Worm (Caenorhabditis elegans) whole organism, young adult: ENCODE measurements around the gene sru-1.

Source experiments
- B0019.2 ChIP-seq: fragments of 200-800 bp; sonication (Bioruptor generic); conservative IDR thresholded peaks from 2 replicates; pipeline ENCODE4 v1.3.6; 2022; ENCODE audit warnings: missing genetic modification reagents, missing genetic modification characterization, missing compliant biosample characterization
- C06A6.2 ChIP-seq: fragments of 200-800 bp; sonication (Bioruptor generic); conservative IDR thresholded peaks from 2 replicates; pipeline ENCODE4 v1.3.6; 2022; ENCODE audit warnings: missing genetic modification characterization, missing compliant biosample characterization
- C17E4.6 ChIP-seq: fragments of 200-800 bp; sonication (Bioruptor generic); IDR thresholded peaks from 2 replicates; pipeline ENCODE4 v1.3.6; 2022; ENCODE audit warnings: missing genetic modification reagents, missing genetic modification characterization, missing compliant biosample characterization
- D2030.7 ChIP-seq: fragments of 200-800 bp; sonication (Bioruptor generic); IDR thresholded peaks from 2 replicates; pipeline ENCODE4 v1.3.6; 2022; ENCODE audit warnings: missing genetic modification reagents, missing genetic modification characterization, missing compliant biosample characterization
- F10E7.11 ChIP-seq: sonication (generic microtip); optimal IDR thresholded peaks from 2 replicates; lab custom pipeline; 2017; ENCODE audit warnings: mild to moderate bottlenecking, missing genetic modification characterization, moderate library complexity, missing compliant biosample characterization
- F22D6.2 ChIP-seq: sonication (generic microtip); optimal IDR thresholded peaks from 2 replicates; lab custom pipeline; 2016; ENCODE audit warnings: mild to moderate bottlenecking, missing genetic modification characterization, missing compliant biosample characterization
- F33H1.4 ChIP-seq: fragments of 200-800 bp; sonication (Bioruptor generic); IDR thresholded peaks from 2 replicates; pipeline ENCODE4 v1.3.6; 2022; ENCODE audit warnings: missing genetic modification reagents, missing genetic modification characterization, missing compliant biosample characterization
- F57A8.1 ChIP-seq: fragments of 200-800 bp; sonication (Bioruptor generic); optimal IDR thresholded peaks from 2 replicates; lab custom pipeline; 2018; ENCODE audit warnings: mild to moderate bottlenecking, missing genetic modification characterization, moderate library complexity, missing compliant biosample characterization
- F57C9.4 ChIP-seq: sonication (generic microtip); optimal IDR thresholded peaks from 2 replicates; lab custom pipeline; 2017; ENCODE audit warnings: mild to moderate bottlenecking, missing genetic modification characterization, missing compliant biosample characterization
- T07F8.4 ChIP-seq: sonication (generic microtip); optimal IDR thresholded peaks from 2 replicates; lab custom pipeline; 2016; ENCODE audit warnings: mild to moderate bottlenecking, missing genetic modification characterization, moderate library complexity, missing compliant biosample characterization
- Y53G8AR.9 ChIP-seq: fragments of 200-800 bp; sonication (Bioruptor generic); conservative IDR thresholded peaks from 2 replicates; pipeline ENCODE4 v1.3.6; 2022; ENCODE audit warnings: missing genetic modification reagents, missing genetic modification characterization, missing compliant biosample characterization
- Y67H2A.10 ChIP-seq: fragments of 200-800 bp; sonication (Bioruptor generic); conservative IDR thresholded peaks from 2 replicates; pipeline ENCODE4 v1.3.6; 2022; ENCODE audit warnings: missing genetic modification reagents, missing genetic modification characterization, missing compliant biosample characterization
- Y79H2A.3 ChIP-seq: fragments of 200-800 bp; sonication (Bioruptor generic); conservative IDR thresholded peaks from 2 replicates; pipeline ENCODE4 v1.3.6; 2022; ENCODE audit warnings: missing genetic modification reagents, missing genetic modification characterization, missing compliant biosample characterization
- attf-6 ChIP-seq: fragments of 200-800 bp; sonication (Bioruptor generic); IDR thresholded peaks from 2 replicates; pipeline ENCODE4 v1.3.6; 2022; ENCODE audit warnings: missing genetic modification reagents, missing genetic modification characterization, missing compliant biosample characterization
- bed-1 ChIP-seq: fragments of 200-800 bp; sonication (Bioruptor generic); IDR thresholded peaks from 2 replicates; pipeline ENCODE4 v1.3.6; 2022; ENCODE audit warnings: missing genetic modification reagents, missing genetic modification characterization, missing compliant biosample characterization
- ccch-3 ChIP-seq: fragments of 200-800 bp; sonication (Bioruptor generic); optimal IDR thresholded peaks from 2 replicates; lab custom pipeline; 2018; ENCODE audit warnings: mild to moderate bottlenecking, missing genetic modification characterization, missing compliant biosample characterization
- cebp-2 ChIP-seq: fragments of 200-800 bp; sonication (Bioruptor generic); IDR thresholded peaks from 2 replicates; pipeline ENCODE4 v1.3.6; 2022; ENCODE audit warnings: missing genetic modification characterization, missing compliant biosample characterization
- ceh-27 ChIP-seq: fragments of 200-800 bp; sonication (Bioruptor generic); optimal IDR thresholded peaks from 2 replicates; lab custom pipeline; 2018; ENCODE audit warnings: mild to moderate bottlenecking, missing genetic modification characterization, moderate library complexity, missing compliant biosample characterization
- ceh-40 ChIP-seq: fragments of 200-800 bp; sonication (Bioruptor generic); IDR thresholded peaks from 2 replicates; pipeline ENCODE4 v1.3.6; 2022; ENCODE audit warnings: missing genetic modification characterization, missing compliant biosample characterization
- ceh-91 ChIP-seq: fragments of 200-800 bp; sonication (Bioruptor generic); IDR thresholded peaks from 2 replicates; pipeline ENCODE4 v1.3.6; 2022; ENCODE audit warnings: missing genetic modification reagents, missing genetic modification characterization, missing compliant biosample characterization
- die-1 ChIP-seq: sonication (generic microtip); optimal IDR thresholded peaks from 2 replicates; lab custom pipeline; 2016; ENCODE audit warnings: missing genotype, mild to moderate bottlenecking, missing genetic modification characterization, missing compliant biosample characterization
- ekl-4 ChIP-seq: fragments of 200-800 bp; sonication (Bioruptor generic); IDR thresholded peaks from 2 replicates; pipeline ENCODE4 v1.3.6; 2022; ENCODE audit warnings: missing genetic modification reagents, missing genetic modification characterization, missing compliant biosample characterization
- hmg-1.2 ChIP-seq: fragments of 200-800 bp; sonication (Bioruptor generic); IDR thresholded peaks from 2 replicates; pipeline ENCODE4 v1.3.6; 2022; ENCODE audit warnings: missing genetic modification reagents, missing genetic modification characterization, missing compliant biosample characterization
- let-526 ChIP-seq: fragments of 200-800 bp; sonication (Bioruptor generic); IDR thresholded peaks from 2 replicates; pipeline ENCODE4 v1.3.6; 2022; ENCODE audit warnings: missing genetic modification reagents, missing genetic modification characterization, missing compliant biosample characterization
- let-607 ChIP-seq, 2 experiments: fragments of 200-800 bp in 1 of 2; sonication (Bioruptor generic) in 1 of 2; sonication (generic microtip) in 1 of 2; optimal IDR thresholded peaks; 2 replicates each; lab custom pipeline; 2016 to 2018; ENCODE audit warnings: mild to moderate bottlenecking in 2 of 2, missing compliant biosample characterization in 2 of 2, missing genetic modification characterization in 2 of 2, moderate library complexity in 2 of 2, missing genotype in 1 of 2
- lin-26 ChIP-seq: fragments of 200-800 bp; sonication (Bioruptor generic); IDR thresholded peaks from 2 replicates; pipeline ENCODE4 v1.3.6; 2022; ENCODE audit warnings: missing genetic modification reagents, missing genetic modification characterization, missing compliant biosample characterization
- lin-35 ChIP-seq, 3 experiments: fragments of 150-350 bp in 2 of 3; sonication (generic microtip) in 1 of 3; optimal IDR thresholded peaks; 2 replicates each; lab custom pipeline; 2014 to 2018; ENCODE audit warnings: missing biosample characterization in 3 of 3, missing genetic modification characterization in 3 of 3, missing genetic modification reagents in 3 of 3
- lin-54 ChIP-seq: fragments of 200-800 bp; sonication (Bioruptor generic); optimal IDR thresholded peaks from 2 replicates; lab custom pipeline; 2018; ENCODE audit warnings: mild to moderate bottlenecking, missing genetic modification characterization, missing compliant biosample characterization
- lsl-1 ChIP-seq: fragments of 200-800 bp; sonication (Bioruptor generic); optimal IDR thresholded peaks from 2 replicates; lab custom pipeline; 2018; ENCODE audit warnings: mild to moderate bottlenecking, missing genetic modification characterization, moderate library complexity, missing compliant biosample characterization
- madf-6 ChIP-seq: fragments of 200-800 bp; sonication (Bioruptor generic); IDR thresholded peaks from 2 replicates; pipeline ENCODE4 v1.3.6; 2022; ENCODE audit warnings: missing genetic modification reagents, missing genetic modification characterization, missing compliant biosample characterization
- mcd-1 ChIP-seq: fragments of 200-800 bp; sonication (Bioruptor generic); IDR thresholded peaks from 2 replicates; pipeline ENCODE4 v1.3.6; 2022; ENCODE audit warnings: missing genetic modification reagents, missing genetic modification characterization, missing compliant biosample characterization
- mel-28 ChIP-seq: sonication (generic microtip); optimal IDR thresholded peaks from 2 replicates; lab custom pipeline; 2016; ENCODE audit warnings: borderline replicate concordance, mild to moderate bottlenecking, missing genetic modification characterization, missing compliant biosample characterization
- mes-4 ChIP-seq: sonication (generic microtip); optimal IDR thresholded peaks from 2 replicates; lab custom pipeline; 2016; ENCODE audit warnings: missing genotype, missing genetic modification characterization, missing compliant biosample characterization
- nhr-27 ChIP-seq: fragments of 200-800 bp; sonication (Bioruptor generic); optimal IDR thresholded peaks from 2 replicates; lab custom pipeline; 2018; ENCODE audit warnings: mild to moderate bottlenecking, missing genetic modification characterization, moderate library complexity, missing compliant biosample characterization
- pbrm-1 ChIP-seq: fragments of 200-800 bp; sonication (Bioruptor generic); IDR thresholded peaks from 2 replicates; pipeline ENCODE4 v1.3.6; 2022; ENCODE audit warnings: missing genetic modification reagents, missing genetic modification characterization, missing compliant biosample characterization
- pha-4 ChIP-seq: fragments of 150-350 bp; sonication (generic microtip); optimal IDR thresholded peaks from 2 replicates; lab custom pipeline; 2014; ENCODE audit warnings: missing biosample characterization, missing genetic modification reagents, missing genetic modification characterization
- tlf-1 ChIP-seq: fragments of 200-800 bp; sonication (Bioruptor generic); optimal IDR thresholded peaks from 2 replicates; lab custom pipeline; 2018; ENCODE audit warnings: mild to moderate bottlenecking, missing genetic modification characterization, missing compliant biosample characterization
- unc-130 ChIP-seq: sonication (generic microtip); optimal IDR thresholded peaks from 2 replicates; lab custom pipeline; 2016; ENCODE audit warnings: missing genetic modification reagents, missing genetic modification characterization, missing compliant biosample characterization
- unc-62 ChIP-seq: fragments of 150-350 bp; optimal IDR thresholded peaks from 2 replicates; lab custom pipeline; 2014; ENCODE audit warnings: missing biosample characterization, missing genetic modification reagents, missing genetic modification characterization
- xnd-1 ChIP-seq: sonication (generic microtip); optimal IDR thresholded peaks from 2 replicates; lab custom pipeline; 2016; ENCODE audit warnings: missing genotype, missing genetic modification reagents, missing genetic modification characterization, missing compliant biosample characterization
- ztf-26 ChIP-seq: sonication (generic microtip); optimal IDR thresholded peaks from 2 replicates; lab custom pipeline; 2017; ENCODE audit warnings: missing genetic modification characterization, missing compliant biosample characterization
- ztf-28 ChIP-seq: fragments of 200-800 bp; sonication (Bioruptor generic); IDR thresholded peaks from 2 replicates; pipeline ENCODE4 v1.3.6; 2022; ENCODE audit warnings: missing genetic modification reagents, missing genetic modification characterization, missing compliant biosample characterization
- ztf-3 ChIP-seq: fragments of 200-800 bp; sonication (Bioruptor generic); optimal IDR thresholded peaks from 2 replicates; lab custom pipeline; 2018; ENCODE audit warnings: mild to moderate bottlenecking, missing genetic modification characterization, missing compliant biosample characterization
- ztf-6 ChIP-seq: fragments of 200-800 bp; sonication (Bioruptor generic); IDR thresholded peaks from 2 replicates; pipeline ENCODE4 v1.3.6; 2022; ENCODE audit warnings: missing genetic modification reagents, missing genetic modification characterization, missing compliant biosample characterization

The sru-1 gene

ce11 chrIV:9467418-9467817 lies 21.0 kb upstream of the sru-1 start, which contains the start of gene F38E11.6:
F38E11.6 (minus strand) TSS chrIV:9467518.
- TF ChIP-seq mel-28 (tag; lab: Kevin White, UChicago): no peak
- TF ChIP-seq ceh-40: no peak
- no peak for TF ChIP-seq cebp-2 (GFP tag; lab: Robert Waterston, UW)
- no peak for TF ChIP-seq pha-4 (tag; lab: Kevin White, UChicago)
- no peak for TF ChIP-seq ztf-6 (GFP tag; lab: Robert Waterston, UW)
- no peak for TF ChIP-seq C17E4.6
- TF ChIP-seq tlf-1 (GFP tag; lab: Kevin White, UChicago): no peak

- TF ChIP-seq bed-1 (GFP tag; lab: Robert Waterston, UW) (no peak), unc-130 (GFP tag; lab: Kevin White, UChicago) (no peak), F57A8.1 (GFP tag; lab: Kevin White, UChicago) (no peak), B0019.2 (no peak), ceh-27 (no peak), attf-6 (no peak), C06A6.2 (GFP tag; lab: Robert Waterston, UW) (no peak), madf-6 (GFP tag; lab: Robert Waterston, UW) (no peak), D2030.7 (GFP tag; lab: Robert Waterston, UW) (no peak), lin-35 (GFP tag; optimal IDR thresholded peaks at IDR 0.05; lab: Kevin White, UChicago) (no peak), tlf-1 (GFP tag; lab: Kevin White, UChicago) (no peak), lin-26 (GFP tag; lab: Robert Waterston, UW) (no peak), F10E7.11 (no peak), ztf-26 (no peak), ztf-28 (GFP tag; lab: Robert Waterston, UW) (no peak), mes-4 (tag; lab: Kevin White, UChicago) (no peak), let-526 (GFP tag; lab: Robert Waterston, UW) (no peak), lsl-1 (GFP tag; lab: Kevin White, UChicago) (no peak), F22D6.2 (tag; lab: Kevin White, UChicago) (no peak), die-1 (tag; lab: Kevin White, UChicago) (no peak)
Observed at ce11 chrIV:9469293-9469692, 19.1 kb upstream of the sru-1 start.

ce11 chrIV:9477135-9477928 lies 11.1 kb upstream of the sru-1 start, which contains the start of gene wrt-3:
wrt-3 (minus strand) TSS chrIV:9477456.
- TF ChIP-seq ztf-3 (GFP tag; lab: Kevin White, UChicago) (peak; percentile 9), ceh-40 (peak; percentile 90), Y53G8AR.9 (GFP tag; lab: Robert Waterston, UW) (no peak; the same call in 1 of the 2 replicates), xnd-1 (peak; percentile 5), ceh-91 (no peak), nhr-27 (tag; lab: Kevin White, UChicago) (peak; percentile 94), T07F8.4 (tag; lab: Kevin White, UChicago) (peak; percentile 88), unc-130 (GFP tag; lab: Kevin White, UChicago) (peak; percentile 62), lin-54 (GFP tag; lab: Kevin White, UChicago) (peak; percentile 75), Y67H2A.10 (GFP tag; lab: Robert Waterston, UW) (no peak), unc-62 (GFP tag; lab: Kevin White, UChicago) (no peak), ceh-27 (no peak), mcd-1 (no peak; the same call in 1 of the 2 replicates), hmg-1.2 (peak; percentile 71), ccch-3 (peak; percentile 41), Y79H2A.3 (no peak), let-607 (tag; optimal IDR thresholded peaks at IDR 0.05; lab: Kevin White, UChicago) (peak; percentile 65 to 67), F33H1.4 (GFP tag; lab: Robert Waterston, UW) (no peak), tlf-1 (GFP tag; lab: Kevin White, UChicago) (peak; percentile 59), cebp-2 (GFP tag; lab: Robert Waterston, UW) (peak; percentile 95), pbrm-1 (GFP tag; lab: Robert Waterston, UW) (no peak; the same call in none of the 2 replicates), F57C9.4 (tag; lab: Kevin White, UChicago) (peak; percentile 48), ekl-4 (GFP tag; lab: Robert Waterston, UW) (no peak; the same call in 1 of the 2 replicates)
